Fruit fly (Drosophila melanogaster) whole organism, embryonic: ENCODE results near the gene CG9626.

Source experiments
- Atf6 ChIP-seq: fragments of 200-800 bp; sonication (Bioruptor generic); IDR thresholded peaks from 2 replicates; pipeline ENCODE4 v1.3.6; 2022; ENCODE audit warnings: missing biosample characterization, missing genetic modification characterization
- Awh ChIP-seq: fragments of 200-800 bp; sonication (Bioruptor generic); IDR thresholded peaks from 2 replicates; pipeline ENCODE4, ENCODE4 v1.3.6; 2022; ENCODE audit warnings: missing biosample characterization, missing genetic modification characterization
- CG10274 ChIP-seq: fragments of 200-800 bp; sonication (Bioruptor generic); optimal IDR thresholded peaks from 3 replicates; lab custom pipeline; 2017; ENCODE audit warnings: missing biosample characterization, mild to moderate bottlenecking, missing genetic modification characterization
- CG11247 ChIP-seq: fragments of 200-800 bp; sonication (Bioruptor generic); IDR thresholded peaks from 2 replicates; pipeline ENCODE4 v1.3.6; 2022; ENCODE audit warnings: missing biosample characterization, missing genetic modification characterization
- CG12236 ChIP-seq: fragments of 200-800 bp; sonication (Bioruptor generic); optimal IDR thresholded peaks from 2 replicates; lab custom pipeline; 2016; ENCODE audit warnings: missing biosample characterization, missing genetic modification characterization
- CG1233 ChIP-seq: fragments of 200-800 bp; sonication (Bioruptor generic); optimal IDR thresholded peaks from 4 replicates; lab custom pipeline; 2018; ENCODE audit warnings: missing biosample characterization, mild to moderate bottlenecking, missing genetic modification characterization
- CG14860 ChIP-seq: fragments of 200-800 bp; sonication (Bioruptor generic); IDR thresholded peaks from 3 replicates; pipeline ENCODE4 v1.3.6; 2022; ENCODE audit warnings: missing biosample characterization, missing genetic modification characterization; ENCODE audit not compliant: partially characterized antibody
- CG15601 ChIP-seq: fragments of 200-800 bp; sonication (Bioruptor generic); optimal IDR thresholded peaks from 3 replicates; lab custom pipeline; 2019; ENCODE audit warnings: missing biosample characterization, mild to moderate bottlenecking, missing genetic modification characterization, moderate library complexity
- CG16779 ChIP-seq: fragments of 200-800 bp; sonication (Bioruptor generic); IDR thresholded peaks from 2 replicates; pipeline ENCODE4 v1.3.6; 2022; ENCODE audit warnings: missing biosample characterization, missing genetic modification characterization
- CG18764 ChIP-seq: fragments of 200-800 bp; sonication (Bioruptor generic); optimal IDR thresholded peaks from 3 replicates; lab custom pipeline; 2016; ENCODE audit warnings: missing biosample characterization, missing genetic modification characterization
- CG31441 ChIP-seq: fragments of 200-800 bp; sonication (Bioruptor generic); IDR thresholded peaks from 2 replicates; pipeline ENCODE4 v1.3.6; 2022; ENCODE audit warnings: missing biosample characterization, missing genetic modification characterization
- CG3163 ChIP-seq: fragments of 200-800 bp; sonication (Bioruptor generic); optimal IDR thresholded peaks from 3 replicates; lab custom pipeline; 2016; ENCODE audit warnings: missing biosample characterization, missing genetic modification characterization
- CG34224 ChIP-seq: fragments of 200-800 bp; sonication (Bioruptor generic); IDR thresholded peaks from 3 replicates; pipeline ENCODE4 v1.3.6; 2022; ENCODE audit warnings: missing biosample characterization, missing genetic modification characterization; ENCODE audit not compliant: partially characterized antibody
- CG4360 ChIP-seq: fragments of 200-800 bp; sonication (Bioruptor generic); IDR thresholded peaks from 2 replicates; pipeline ENCODE4 v1.3.6; 2022; ENCODE audit warnings: missing biosample characterization, missing genetic modification characterization
- CG6683 ChIP-seq: fragments of 200-800 bp; sonication (Bioruptor generic); optimal IDR thresholded peaks from 2 replicates; lab custom pipeline; 2017; ENCODE audit warnings: missing biosample characterization, mild to moderate bottlenecking, missing genetic modification characterization, missing genetic modification reagents
- CG8924 ChIP-seq: fragments of 200-800 bp; optimal IDR thresholded peaks from 3 replicates; lab custom pipeline; 2019; ENCODE audit warnings: missing biosample characterization, mild to moderate bottlenecking, missing genetic modification characterization, moderate library complexity
- Chrac-16 ChIP-seq: fragments of 200-800 bp; sonication (Bioruptor generic); optimal IDR thresholded peaks from 3 replicates; lab custom pipeline; 2016; ENCODE audit warnings: missing biosample characterization, missing genetic modification characterization
- D ChIP-seq, 2 experiments: fragments of 200-800 bp in 1 of 2; fragments of >200 bp in 1 of 2; sonication (Bioruptor generic) in 1 of 2; optimal IDR thresholded peaks; 2 replicates in 1 of 2; 3 replicates in 1 of 2; lab custom pipeline; 2017; ENCODE audit warnings: mild to moderate bottlenecking in 1 of 2, missing biosample characterization in 1 of 2, missing genetic modification characterization in 1 of 2, missing genetic modification reagents in 1 of 2
- D19B ChIP-seq: fragments of 200-800 bp; sonication (Bioruptor generic); optimal IDR thresholded peaks from 2 replicates; lab custom pipeline; 2017; ENCODE audit warnings: missing biosample characterization, mild to moderate bottlenecking, missing genetic modification characterization
- Dp ChIP-seq: fragments of 200-800 bp; sonication (Bioruptor generic); optimal IDR thresholded peaks from 2 replicates; lab custom pipeline; 2018; ENCODE audit warnings: missing biosample characterization, mild to moderate bottlenecking, missing genetic modification characterization, moderate library complexity
- Drgx ChIP-seq: fragments of 200-800 bp; sonication (Bioruptor generic); IDR thresholded peaks from 2 replicates; pipeline ENCODE4 v1.3.6; 2022; ENCODE audit warnings: missing biosample characterization, missing genetic modification characterization
- Ets97D ChIP-seq: fragments of 200-800 bp; sonication (Bioruptor generic); optimal IDR thresholded peaks from 3 replicates; lab custom pipeline; 2016; ENCODE audit warnings: missing biosample characterization, missing genetic modification characterization
- HLH54F ChIP-seq: fragments of 200-800 bp; sonication (Bioruptor generic); optimal IDR thresholded peaks from 3 replicates; lab custom pipeline; 2016; ENCODE audit warnings: missing biosample characterization, missing genetic modification characterization
- Hmr ChIP-seq: fragments of 200-800 bp; sonication (Bioruptor generic); optimal IDR thresholded peaks from 3 replicates; lab custom pipeline; 2017; ENCODE audit warnings: mild to moderate bottlenecking, missing biosample characterization, missing genetic modification reagents, missing genetic modification characterization
- Hr78 ChIP-seq, 2 experiments: fragments of 200-800 bp in 1 of 2; fragments of >200 bp in 1 of 2; sonication (Bioruptor generic) in 1 of 2; optimal IDR thresholded peaks; 2 replicates each; lab custom pipeline; 2017 to 2019; ENCODE audit warnings: missing biosample characterization in 2 of 2, missing genetic modification characterization in 2 of 2, mild to moderate bottlenecking in 1 of 2, moderate library complexity in 1 of 2
- Kr ChIP-seq: fragments of 200-800 bp; sonication (Bioruptor generic); optimal IDR thresholded peaks from 2 replicates; lab custom pipeline; 2017; ENCODE audit warnings: missing biosample characterization, mild to moderate bottlenecking, missing genetic modification characterization
- Lim3 ChIP-seq: fragments of 200-800 bp; sonication (Bioruptor generic); IDR thresholded peaks from 2 replicates; pipeline ENCODE4 v1.3.6; 2022; ENCODE audit warnings: missing biosample characterization, missing genetic modification characterization
- NC2α ChIP-seq: fragments of 200-800 bp; sonication (Bioruptor generic); optimal IDR thresholded peaks from 2 replicates; lab custom pipeline; 2016; ENCODE audit warnings: missing biosample characterization, missing genetic modification characterization
- Nf-YB ChIP-seq: fragments of 200-800 bp; sonication (Bioruptor generic); optimal IDR thresholded peaks from 3 replicates; lab custom pipeline; 2019; ENCODE audit warnings: missing biosample characterization, mild to moderate bottlenecking, missing genetic modification characterization, moderate library complexity
- Nf-YC ChIP-seq: fragments of 200-800 bp; optimal IDR thresholded peaks from 3 replicates; lab custom pipeline; 2019; ENCODE audit warnings: missing biosample characterization, mild to moderate bottlenecking, missing genetic modification characterization, moderate library complexity
- Rx ChIP-seq: fragments of 200-800 bp; sonication (Bioruptor generic); IDR thresholded peaks from 2 replicates; pipeline ENCODE4 v1.3.6; 2022; ENCODE audit warnings: missing biosample characterization, missing genetic modification characterization
- Sin3A ChIP-seq: fragments of >200 bp; optimal IDR thresholded peaks from 2 replicates; lab custom pipeline; 2018
- Sox100B ChIP-seq: fragments of 200-800 bp; sonication (Bioruptor generic); optimal IDR thresholded peaks from 3 replicates; lab custom pipeline; 2018; ENCODE audit warnings: missing biosample characterization, mild to moderate bottlenecking, missing genetic modification characterization
- Sox102F ChIP-seq: fragments of 200-800 bp; sonication (Bioruptor generic); optimal IDR thresholded peaks from 2 replicates; lab custom pipeline; 2018; ENCODE audit warnings: missing biosample characterization, mild to moderate bottlenecking, missing genetic modification characterization, moderate library complexity
- bbx ChIP-seq: fragments of 200-800 bp; sonication (Bioruptor generic); IDR thresholded peaks from 2 replicates; pipeline ENCODE4 v1.3.6; 2022; ENCODE audit warnings: missing biosample characterization, missing genetic modification characterization; ENCODE audit not compliant: partially characterized antibody
- cg ChIP-seq: fragments of 200-800 bp; sonication (Bioruptor generic); optimal IDR thresholded peaks from 3 replicates; lab custom pipeline; 2019; ENCODE audit warnings: missing biosample characterization, mild to moderate bottlenecking, missing genetic modification characterization, moderate library complexity
- cwo ChIP-seq: fragments of 200-800 bp; sonication (Bioruptor generic); optimal IDR thresholded peaks from 3 replicates; lab custom pipeline; 2017; ENCODE audit warnings: missing biosample characterization, missing genetic modification characterization, mild to moderate bottlenecking, moderate library complexity, missing genetic modification reagents
- danr ChIP-seq: fragments of 200-800 bp; sonication (Bioruptor generic); IDR thresholded peaks from 2 replicates; pipeline ENCODE4 v1.3.6; 2022; ENCODE audit warnings: missing biosample characterization, missing genetic modification characterization
- dysf ChIP-seq: fragments of 200-800 bp; sonication (Bioruptor generic); IDR thresholded peaks from 3 replicates; pipeline ENCODE4 v1.3.6; 2022; ENCODE audit warnings: missing biosample characterization, missing genetic modification characterization
- fd102C ChIP-seq: fragments of 200-800 bp; sonication (Bioruptor generic); optimal IDR thresholded peaks from 2 replicates; lab custom pipeline; 2018; ENCODE audit warnings: missing biosample characterization, mild to moderate bottlenecking, missing genetic modification characterization, moderate library complexity
- gsb ChIP-seq: fragments of 200-800 bp; sonication (Bioruptor generic); IDR thresholded peaks from 2 replicates; pipeline ENCODE4 v1.3.6; 2022; ENCODE audit warnings: missing biosample characterization, missing genetic modification characterization
- her ChIP-seq: fragments of 200-800 bp; sonication (Bioruptor generic); optimal IDR thresholded peaks from 2 replicates; lab custom pipeline; 2016; ENCODE audit warnings: missing biosample characterization, missing genetic modification characterization
- pan ChIP-seq, 4 experiments: fragments of >200 bp in 3 of 4; fragments of 200-800 bp in 1 of 4; sonication (Bioruptor generic) in 1 of 4; optimal IDR thresholded peaks in 3 of 4; IDR thresholded peaks in 1 of 4; 2 replicates each; pipeline versions ENCODE4 v1.3.6 to Lab custom; 2017 to 2022; ENCODE audit warnings: missing biosample characterization in 2 of 4, missing genetic modification characterization in 2 of 4, mixed read lengths in 1 of 4
- sisA ChIP-seq: fragments of 200-800 bp; sonication (Bioruptor generic); IDR thresholded peaks from 2 replicates; pipeline ENCODE4 v1.3.6; 2022; ENCODE audit warnings: missing biosample characterization, missing genetic modification characterization
- slou ChIP-seq: fragments of 200-800 bp; sonication (Bioruptor generic); optimal IDR thresholded peaks from 3 replicates; lab custom pipeline; 2016; ENCODE audit warnings: missing biosample characterization, missing genetic modification characterization
- tap ChIP-seq: fragments of 200-800 bp; optimal IDR thresholded peaks from 3 replicates; lab custom pipeline; 2019; ENCODE audit warnings: missing biosample characterization, mild to moderate bottlenecking, missing genetic modification characterization, moderate library complexity
- tna ChIP-seq: fragments of 200-800 bp; sonication (Bioruptor generic); IDR thresholded peaks from 2 replicates; pipeline ENCODE4 v1.3.6; 2022; ENCODE audit warnings: missing biosample characterization, missing genetic modification characterization; ENCODE audit not compliant: partially characterized antibody
- unc-4 ChIP-seq: fragments of 200-800 bp; sonication (Bioruptor generic); IDR thresholded peaks from 2 replicates; pipeline ENCODE4 v1.3.6; 2022; ENCODE audit warnings: missing biosample characterization, missing genetic modification characterization; ENCODE audit not compliant: partially characterized antibody

The CG9626 gene

DNA sequence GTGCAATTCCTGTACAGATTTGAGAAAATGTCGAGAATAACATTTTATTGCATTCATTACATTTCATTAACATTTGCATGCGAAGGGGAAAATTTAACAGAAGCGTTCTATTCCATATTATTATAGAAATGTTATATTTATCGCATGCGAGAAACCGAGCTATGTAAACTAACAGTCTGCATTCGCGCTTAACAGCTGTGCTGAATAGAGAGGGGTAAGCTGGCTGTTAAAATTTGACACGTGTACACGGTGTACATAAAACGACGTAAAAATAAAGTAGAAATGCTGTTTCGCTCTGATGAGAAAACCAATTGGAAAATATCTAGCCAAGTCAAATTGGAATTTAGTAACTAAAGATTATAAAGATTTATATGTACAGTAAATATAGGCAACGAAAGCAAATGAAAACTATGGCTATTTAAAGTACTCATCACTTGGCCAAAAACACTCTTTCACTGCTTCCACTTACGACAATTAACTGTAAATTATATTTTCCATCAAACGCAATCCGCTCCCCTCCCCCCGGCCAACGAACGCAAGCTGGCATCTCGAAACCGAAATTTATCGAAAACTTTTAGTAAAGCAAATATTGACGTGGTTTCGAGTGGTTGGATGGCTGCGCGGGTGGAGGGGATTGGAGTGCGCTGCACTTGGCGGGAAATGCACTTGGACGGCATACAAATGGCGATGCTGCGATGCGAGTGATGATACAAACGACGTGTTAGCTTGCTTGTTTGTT is 5.6 kb upstream of the CG9626 start (continued):
- TF ChIP-seq Sox100B (GFP tag; lab: Kevin White, UChicago) (no peak), CG10274 (GFP tag; lab: Kevin White, UChicago) (no peak), CG1233 (no peak), cg (no peak), CG8924 (tag; lab: Kevin White, UChicago) (no peak), Ets97D (no peak), CG34224 (GFP tag; lab: Robert Waterston, UW) (peak; percentile 47; the same call in 2 of the 3 replicates), Nf-YB (GFP tag; lab: Kevin White, UChicago) (no peak), bbx (GFP tag; lab: Robert Waterston, UW) (peak; percentile 62; the same call in 1 of the 2 replicates), CG12236 (GFP tag; lab: Kevin White, UChicago) (no peak), sisA (GFP tag; lab: Robert Waterston, UW) (no peak), CG16779 (GFP tag; lab: Robert Waterston, UW) (no peak), dysf (GFP tag; lab: Robert Waterston, UW) (no peak), CG14860 (GFP tag; lab: Robert Waterston, UW) (peak; percentile 16; the same call in 1 of the 3 replicates), Hr78 (GFP tag; optimal IDR thresholded peaks at IDR 0.05; lab: Kevin White, UChicago) (no peak), HLH54F (GFP tag; lab: Kevin White, UChicago) (no peak), Chrac-16 (GFP tag; lab: Kevin White, UChicago) (no peak), fd102C (GFP tag; lab: Kevin White, UChicago) (no peak), D (optimal IDR thresholded peaks at IDR 0.05; lab: Kevin White, UChicago) (peak; percentile 37), D (GFP tag; optimal IDR thresholded peaks at IDR 0.05; lab: Kevin White, UChicago) (no peak), CG3163 (GFP tag; lab: Kevin White, UChicago) (no peak), Hmr (GFP tag; lab: Kevin White, UChicago) (no peak), D19B (GFP tag; lab: Kevin White, UChicago) (no peak), slou (no peak), Dp (GFP tag; lab: Kevin White, UChicago) (no peak), her (GFP tag; lab: Kevin White, UChicago) (no peak), CG18764 (GFP tag; lab: Kevin White, UChicago) (no peak), Sin3A (lab: Kevin White, UChicago) (no peak), Lim3 (GFP tag; lab: Robert Waterston, UW) (no peak), Nf-YC (tag; lab: Kevin White, UChicago) (no peak), unc-4 (GFP tag; lab: Robert Waterston, UW) (peak; percentile 15; the same call in 1 of the 2 replicates), Atf6 (GFP tag; lab: Robert Waterston, UW) (0 out of 2 replicates have a peak, but pooled peaks have one; percentile 17), CG15601 (tag; lab: Kevin White, UChicago) (peak; percentile 5)

DNA sequence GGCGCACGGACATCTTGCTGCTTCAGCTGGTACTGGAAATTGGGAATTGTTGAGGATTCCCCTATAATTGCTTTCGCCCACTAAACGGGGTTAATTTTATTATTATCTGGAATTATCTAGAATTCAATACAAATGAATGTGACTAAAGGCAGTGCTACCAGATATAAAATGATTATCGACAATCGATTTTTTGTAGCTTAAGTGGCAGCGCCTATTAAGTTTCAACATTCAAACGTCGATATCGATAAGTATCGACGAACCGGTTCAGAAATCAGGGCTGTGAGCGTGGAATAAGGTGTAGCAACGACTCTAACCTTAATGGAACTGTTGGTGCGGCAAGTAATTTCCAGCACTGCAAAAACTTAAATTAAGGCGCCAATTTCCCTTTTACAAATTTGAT is 4.3 kb upstream of the CG9626 start, which contains the start of gene Sgt1:
Gene Sgt1 (minus strand): TSS at position 165 of the 400 bp plus-strand sequence.
- TF ChIP-seq tna (GFP tag; lab: Robert Waterston, UW) (peak; percentile 85), Rx (no peak), Drgx (GFP tag; lab: Robert Waterston, UW) (no peak), Awh (GFP tag; lab: Robert Waterston, UW) (no peak), CG4360 (GFP tag; lab: Robert Waterston, UW) (no peak), pan (optimal IDR thresholded peaks at IDR 0.05; lab: Kevin White, UChicago) (no peak), pan (GFP tag; optimal IDR thresholded peaks at IDR 0.05 in 1 of 2, IDR thresholded peaks at IDR 0.05 in 1 of 2) (no peak), danr (GFP tag; lab: Robert Waterston, UW) (no peak), Sox102F (GFP tag; lab: Kevin White, UChicago) (no peak), bbx (GFP tag; lab: Robert Waterston, UW) (peak; percentile 92), CG11247 (peak; percentile 35; the same call in 1 of the 2 replicates), NC2α (no peak), CG6683 (GFP tag; lab: Kevin White, UChicago) (no peak), CG31441 (no peak), cwo (GFP tag; lab: Kevin White, UChicago) (no peak), tap (no peak), gsb (GFP tag; lab: Robert Waterston, UW) (no peak), Kr (GFP tag; lab: Kevin White, UChicago) (no peak), Hr78 (GFP tag; optimal IDR thresholded peaks at IDR 0.05; lab: Kevin White, UChicago) (no peak)
